Worm (Caenorhabditis elegans) whole organism, L4 larva: ENCODE results near the gene srm-3.

Experiments used
- D1046.2 ChIP-seq: fragments of 200-800 bp; sonication (Bioruptor generic); IDR thresholded peaks from 2 replicates; pipeline ENCODE4 v1.3.6; 2022; ENCODE audit warnings: missing genetic modification characterization, missing compliant biosample characterization
- F37D6.2 ChIP-seq: sonication (generic microtip); optimal IDR thresholded peaks from 2 replicates; lab custom pipeline; 2016; ENCODE audit warnings: mild to moderate bottlenecking, missing genetic modification characterization, missing compliant biosample characterization
- T20F7.1 ChIP-seq: fragments of 200-800 bp; sonication (Bioruptor generic); optimal IDR thresholded peaks from 2 replicates; lab custom pipeline; 2018; ENCODE audit warnings: mild to moderate bottlenecking, missing genetic modification characterization, missing compliant biosample characterization
- Y48G9A.11 ChIP-seq: fragments of 200-800 bp; sonication (Bioruptor generic); IDR thresholded peaks from 2 replicates; pipeline ENCODE4 v1.3.6; 2022; ENCODE audit warnings: missing genetic modification reagents, missing genetic modification characterization, missing compliant biosample characterization
- Y75B8A.6 ChIP-seq: fragments of 200-800 bp; sonication (Bioruptor generic); IDR thresholded peaks from 2 replicates; pipeline ENCODE4 v1.3.6; 2022; ENCODE audit warnings: missing genetic modification reagents, missing genetic modification characterization, missing compliant biosample characterization
- aha-1 ChIP-seq: fragments of 150-350 bp; peaks from one replicate; lab custom pipeline; 2014; ENCODE audit warnings: missing biosample characterization, missing genetic modification characterization
- arid-1 ChIP-seq: fragments of 200-800 bp; sonication (Bioruptor generic); conservative IDR thresholded peaks from 2 replicates; pipeline ENCODE4 v1.3.6; 2022; ENCODE audit warnings: missing genetic modification reagents, missing genetic modification characterization, missing compliant biosample characterization
- attf-4 ChIP-seq: sonication (generic microtip); optimal IDR thresholded peaks from 3 replicates; lab custom pipeline; 2017; ENCODE audit warnings: missing biosample characterization, missing genetic modification characterization
- ceh-20 ChIP-seq: fragments of 200-800 bp; sonication (Bioruptor generic); IDR thresholded peaks from 2 replicates; pipeline ENCODE4 v1.3.6; 2022; ENCODE audit warnings: missing genetic modification reagents, missing genetic modification characterization, missing compliant biosample characterization
- ceh-44 ChIP-seq: fragments of 200-800 bp; sonication (Bioruptor generic); IDR thresholded peaks from 2 replicates; pipeline ENCODE4 v1.3.6; 2022; ENCODE audit warnings: missing genetic modification reagents, missing genetic modification characterization, missing compliant biosample characterization
- ceh-62 ChIP-seq: sonication (generic microtip); optimal IDR thresholded peaks from 2 replicates; lab custom pipeline; 2017; ENCODE audit warnings: missing biosample characterization, missing genetic modification characterization
- cey-2 ChIP-seq: sonication (generic microtip); optimal IDR thresholded peaks from 3 replicates; lab custom pipeline; 2017; ENCODE audit warnings: missing genetic modification characterization, mild to moderate bottlenecking, missing compliant biosample characterization, antibody characterized with exemption, borderline replicate concordance; ENCODE audit not compliant: insufficient read depth
- ctbp-1 ChIP-seq: fragments of 200-800 bp; sonication (Bioruptor generic); IDR thresholded peaks from 2 replicates; pipeline ENCODE4 v1.3.6; 2022; ENCODE audit warnings: missing genetic modification reagents, missing genetic modification characterization, missing compliant biosample characterization
- daf-19 ChIP-seq: fragments of 200-800 bp; sonication (Bioruptor generic); conservative IDR thresholded peaks from 2 replicates; pipeline ENCODE4 v1.3.6; 2022; ENCODE audit warnings: missing genetic modification characterization, missing compliant biosample characterization
- daf-8 ChIP-seq: fragments of 200-800 bp; sonication (Bioruptor generic); IDR thresholded peaks from 2 replicates; pipeline ENCODE4 v1.3.6; 2022; ENCODE audit warnings: missing genetic modification characterization, missing compliant biosample characterization
- dmd-6 ChIP-seq: fragments of 200-800 bp; sonication (Bioruptor generic); IDR thresholded peaks from 2 replicates; pipeline ENCODE4 v1.3.6; 2022; ENCODE audit warnings: missing genetic modification reagents, missing genetic modification characterization, missing compliant biosample characterization
- dmd-8 ChIP-seq: fragments of 200-800 bp; sonication (Bioruptor generic); IDR thresholded peaks from 2 replicates; pipeline ENCODE4 v1.3.6; 2022; ENCODE audit warnings: missing genetic modification characterization, missing compliant biosample characterization
- dpl-1 ChIP-seq: fragments of 150-350 bp; optimal IDR thresholded peaks from 2 replicates; lab custom pipeline; 2014; ENCODE audit warnings: missing biosample characterization, missing genetic modification reagents, missing genetic modification characterization
- duxl-1 ChIP-seq: sonication (generic microtip); optimal IDR thresholded peaks from 2 replicates; lab custom pipeline; 2016; ENCODE audit warnings: mild to moderate bottlenecking, missing genetic modification characterization, moderate library complexity, missing compliant biosample characterization; ENCODE audit not compliant: poor library complexity
- dve-1 ChIP-seq: sonication (generic microtip); optimal IDR thresholded peaks from 2 replicates; lab custom pipeline; 2017; ENCODE audit warnings: antibody characterized with exemption, mild to moderate bottlenecking, missing genetic modification characterization, missing compliant biosample characterization; ENCODE audit not compliant: insufficient read depth
- egl-43 ChIP-seq: fragments of 200-800 bp; sonication (Bioruptor generic); IDR thresholded peaks from 2 replicates; pipeline ENCODE4 v1.3.6; 2022; ENCODE audit warnings: missing genetic modification reagents, missing genetic modification characterization, missing compliant biosample characterization
- gei-8 ChIP-seq: fragments of 200-800 bp; sonication (Bioruptor generic); optimal IDR thresholded peaks from 2 replicates; lab custom pipeline; 2018; ENCODE audit warnings: mild to moderate bottlenecking, missing genetic modification characterization, missing compliant biosample characterization
- hif-1 ChIP-seq, 2 experiments: sonication (generic microtip); optimal IDR thresholded peaks; 2 replicates each; lab custom pipeline; 2016 to 2017; ENCODE audit warnings: missing compliant biosample characterization in 2 of 2, missing genetic modification characterization in 2 of 2, missing genetic modification reagents in 2 of 2, missing genotype in 2 of 2, mild to moderate bottlenecking in 1 of 2
- hlh-11 ChIP-seq: fragments of 200-800 bp; sonication (Bioruptor generic); optimal IDR thresholded peaks from 2 replicates; lab custom pipeline; 2018; ENCODE audit warnings: mild to moderate bottlenecking, missing genetic modification characterization, missing compliant biosample characterization
- hlh-30 ChIP-seq: sonication (generic microtip); optimal IDR thresholded peaks from 2 replicates; lab custom pipeline; 2017; ENCODE audit warnings: antibody characterized with exemption, mild to moderate bottlenecking, missing genetic modification characterization, missing compliant biosample characterization; ENCODE audit not compliant: insufficient read depth
- lin-13 ChIP-seq: fragments of 150-350 bp; optimal IDR thresholded peaks from 2 replicates; lab custom pipeline; 2014; ENCODE audit warnings: missing biosample characterization, missing genetic modification reagents, missing genetic modification characterization
- lin-38 ChIP-seq: fragments of 200-800 bp; sonication (Bioruptor generic); IDR thresholded peaks from 2 replicates; pipeline ENCODE4 v1.3.6; 2022; ENCODE audit warnings: missing genetic modification reagents, missing genetic modification characterization, missing compliant biosample characterization
- mdl-1 ChIP-seq, 2 experiments: fragments of 150-350 bp in 1 of 2; sonication (generic microtip) in 1 of 2; optimal IDR thresholded peaks; 2 replicates each; lab custom pipeline; 2014 to 2017; ENCODE audit warnings: missing biosample characterization in 2 of 2, missing genetic modification characterization in 2 of 2
- nhr-10 ChIP-seq: fragments of 150-350 bp; optimal IDR thresholded peaks from 2 replicates; lab custom pipeline; 2014; ENCODE audit warnings: missing biosample characterization, missing genetic modification characterization
- nhr-25 ChIP-seq: sonication (generic microtip); optimal IDR thresholded peaks from 2 replicates; lab custom pipeline; 2017; ENCODE audit warnings: missing genetic modification characterization, mild to moderate bottlenecking, missing compliant biosample characterization, antibody characterized with exemption, moderate library complexity, borderline replicate concordance; ENCODE audit not compliant: insufficient read depth
- nhr-48 ChIP-seq: sonication (generic microtip); optimal IDR thresholded peaks from 2 replicates; lab custom pipeline; 2016; ENCODE audit warnings: mild to moderate bottlenecking, missing genetic modification characterization, missing compliant biosample characterization
- nhr-6 ChIP-seq: fragments of 150-350 bp; optimal IDR thresholded peaks from 2 replicates; lab custom pipeline; 2014; ENCODE audit warnings: missing biosample characterization, missing genetic modification characterization
- pqm-1 ChIP-seq: sonication (generic microtip); optimal IDR thresholded peaks from 2 replicates; lab custom pipeline; 2017; ENCODE audit warnings: missing biosample characterization, missing genetic modification characterization
- set-16 ChIP-seq: fragments of 200-800 bp; sonication (Bioruptor generic); IDR thresholded peaks from 2 replicates; pipeline ENCODE4 v1.3.6; 2022; ENCODE audit warnings: missing genetic modification reagents, missing genetic modification characterization, missing compliant biosample characterization
- skn-1 ChIP-seq: fragments of 150-350 bp; optimal IDR thresholded peaks from 2 replicates; lab custom pipeline; 2014; ENCODE audit warnings: missing biosample characterization, missing genetic modification characterization
- snpc-1.2 ChIP-seq: fragments of 200-800 bp; sonication (Bioruptor generic); IDR thresholded peaks from 2 replicates; pipeline ENCODE4 v1.3.6; 2022; ENCODE audit warnings: missing genetic modification reagents, missing genetic modification characterization, missing compliant biosample characterization
- unc-130 ChIP-seq: sonication (generic microtip); optimal IDR thresholded peaks from 2 replicates; lab custom pipeline; 2016; ENCODE audit warnings: missing genetic modification reagents, missing genetic modification characterization, missing compliant biosample characterization
- unc-62 ChIP-seq, 3 experiments: fragments of 150-350 bp in 1 of 3; sonication (generic microtip); optimal IDR thresholded peaks in 2 of 3; peaks in 1 of 3; 1 replicate in 1 of 3; 2 replicates in 2 of 3; lab custom pipeline; 2014 to 2017; ENCODE audit warnings: missing biosample characterization in 3 of 3, missing genetic modification characterization in 3 of 3, missing genetic modification reagents in 3 of 3, missing genotype in 1 of 3
- zfp-2 ChIP-seq: sonication (generic microtip); optimal IDR thresholded peaks from 2 replicates; lab custom pipeline; 2016; ENCODE audit warnings: mild to moderate bottlenecking, missing genetic modification characterization, missing compliant biosample characterization
- ztf-7 ChIP-seq: fragments of 150-350 bp; optimal IDR thresholded peaks from 2 replicates; lab custom pipeline; 2014; ENCODE audit warnings: missing biosample characterization, missing genetic modification characterization

Gene srm-3

ce11 chrIV:9627033-9627432 lies 21.7 kb upstream of the srm-3 start:
- TF ChIP-seq ceh-44 (GFP tag; lab: Robert Waterston, UW) (no peak), aha-1 (tag; lab: Kevin White, UChicago) (peak; percentile 60), ctbp-1 (no peak), dve-1 (tag; lab: Kevin White, UChicago) (no peak), ceh-20 (GFP tag; lab: Robert Waterston, UW) (no peak)

- peak in 1 of 2 experiments; percentile 33 for TF ChIP-seq unc-62 (GFP tag; optimal IDR thresholded peaks at IDR 0.05 in 1 of 2; lab: Kevin White, UChicago)
- no peak for TF ChIP-seq unc-62 (tag; optimal IDR thresholded peaks at IDR 0.05; lab: Kevin White, UChicago)
- TF ChIP-seq hlh-30: peak; percentile 55
- no peak for TF ChIP-seq dpl-1 (GFP tag; lab: Kevin White, UChicago)
Observed at ce11 chrIV:9631579-9631978, 17.2 kb upstream of the srm-3 start.

- TF ChIP-seq daf-8 (GFP tag; lab: Robert Waterston, UW) (no peak), dmd-6 (GFP tag; lab: Robert Waterston, UW) (peak; percentile 8; the same call in 1 of the 2 replicates), ctbp-1 (no peak), ceh-62 (no peak), Y48G9A.11 (no peak)
Observed at ce11 chrIV:9632094-9632493, 16.7 kb upstream of the srm-3 start.

ce11 chrIV:9632966-9633494 lies 15.8 kb upstream of the srm-3 start:
- TF ChIP-seq duxl-1 (tag; lab: Kevin White, UChicago) (no peak), hif-1 (tag; optimal IDR thresholded peaks at IDR 0.05; lab: Kevin White, UChicago) (no peak), lin-38 (GFP tag; lab: Robert Waterston, UW) (no peak), hlh-11 (tag; lab: Kevin White, UChicago) (peak; percentile 32), hlh-30 (peak; percentile 41), T20F7.1 (GFP tag; lab: Kevin White, UChicago) (no peak), ceh-44 (GFP tag; lab: Robert Waterston, UW) (no peak), mdl-1 (tag; optimal IDR thresholded peaks at IDR 0.05; lab: Kevin White, UChicago) (peak in 1 of 2 experiments; percentile 26), lin-13 (GFP tag; lab: Kevin White, UChicago) (no peak), D1046.2 (GFP tag; lab: Robert Waterston, UW) (no peak), nhr-48 (tag; lab: Kevin White, UChicago) (peak; percentile 10), aha-1 (tag; lab: Kevin White, UChicago) (peak; percentile 44), nhr-25 (tag; lab: Kevin White, UChicago) (no peak), unc-62 (GFP tag; optimal IDR thresholded peaks at IDR 0.05 in 1 of 2; lab: Kevin White, UChicago) (peak in 1 of 2 experiments; percentile 9), unc-62 (tag; optimal IDR thresholded peaks at IDR 0.05; lab: Kevin White, UChicago) (no peak)

- peak; percentile 13 for TF ChIP-seq hlh-30
- no peak for TF ChIP-seq nhr-6 (tag; lab: Kevin White, UChicago)
- no peak for TF ChIP-seq set-16
- TF ChIP-seq lin-13 (GFP tag; lab: Kevin White, UChicago): no peak
- peak; percentile 38 for TF ChIP-seq dmd-6 (GFP tag; lab: Robert Waterston, UW)
- no peak for TF ChIP-seq Y75B8A.6 (GFP tag; lab: Robert Waterston, UW)
- no peak for TF ChIP-seq snpc-1.2 (GFP tag; lab: Robert Waterston, UW)
- no peak for TF ChIP-seq pqm-1
- no peak for TF ChIP-seq zfp-2 (tag; lab: Kevin White, UChicago)
- no peak for TF ChIP-seq arid-1 (GFP tag; lab: Robert Waterston, UW)
- TF ChIP-seq nhr-10: no peak
- no peak for TF ChIP-seq Y48G9A.11
- TF ChIP-seq lin-38 (GFP tag; lab: Robert Waterston, UW): no peak
- TF ChIP-seq ztf-7 (tag; lab: Kevin White, UChicago): no peak
- TF ChIP-seq daf-19 (GFP tag; lab: Robert Waterston, UW): no peak
- no peak for TF ChIP-seq unc-130 (GFP tag; lab: Kevin White, UChicago)
- TF ChIP-seq F37D6.2 (tag; lab: Kevin White, UChicago): no peak
- peak; percentile 39 for TF ChIP-seq hlh-11 (tag; lab: Kevin White, UChicago)
- peak; percentile 37 for TF ChIP-seq cey-2
- peak; percentile 64 for TF ChIP-seq nhr-48 (tag; lab: Kevin White, UChicago)
- TF ChIP-seq attf-4 (tag; lab: Kevin White, UChicago): no peak
- no peak for TF ChIP-seq egl-43
- TF ChIP-seq skn-1 (tag; lab: Kevin White, UChicago): no peak
- no peak for TF ChIP-seq dmd-8 (GFP tag; lab: Robert Waterston, UW)
- no peak for TF ChIP-seq gei-8 (GFP tag; lab: Kevin White, UChicago)
- no peak for TF ChIP-seq dpl-1 (GFP tag; lab: Kevin White, UChicago)
Observed at ce11 chrIV:9633889-9634288, 14.9 kb upstream of the srm-3 start.
